Worm (Caenorhabditis elegans) whole organism, L3 larva: ENCODE data around the gene hlh-29.

Source experiments
- aly-2 ChIP-seq: fragments of 150-350 bp; optimal IDR thresholded peaks from 2 replicates; lab custom pipeline; 2014; ENCODE audit warnings: missing biosample characterization, missing genetic modification characterization
- ama-1 ChIP-seq: fragments of 150-350 bp; optimal IDR thresholded peaks from 2 replicates; lab custom pipeline; 2018
- ceh-16 ChIP-seq: sonication (generic microtip); optimal IDR thresholded peaks from 2 replicates; lab custom pipeline; 2017; ENCODE audit warnings: missing biosample characterization, missing genetic modification characterization
- ceh-82 ChIP-seq: fragments of 150-350 bp; optimal IDR thresholded peaks from 2 replicates; lab custom pipeline; 2014; ENCODE audit warnings: missing biosample characterization, missing genetic modification characterization
- ceh-9 ChIP-seq: sonication (generic microtip); optimal IDR thresholded peaks from 2 replicates; lab custom pipeline; 2018; ENCODE audit warnings: missing biosample characterization, missing genetic modification characterization
- daf-12 ChIP-seq: fragments of 150-350 bp; optimal IDR thresholded peaks from 2 replicates; lab custom pipeline; 2014; ENCODE audit warnings: missing biosample characterization, missing genetic modification reagents, missing genetic modification characterization
- egl-27 ChIP-seq: sonication (generic microtip); optimal IDR thresholded peaks from 4 replicates; lab custom pipeline; 2017; ENCODE audit warnings: missing biosample characterization, missing genetic modification reagents, missing genetic modification characterization
- egl-5 ChIP-seq: fragments of 150-350 bp; optimal IDR thresholded peaks from 2 replicates; lab custom pipeline; 2017; ENCODE audit warnings: missing biosample characterization, missing genetic modification reagents, missing genetic modification characterization, inconsistent platforms
- elt-1 ChIP-seq: fragments of 150-350 bp; optimal IDR thresholded peaks from 2 replicates; lab custom pipeline; 2014; ENCODE audit warnings: missing biosample characterization, missing genetic modification characterization
- elt-2 ChIP-seq: sonication (generic microtip); optimal IDR thresholded peaks from 2 replicates; lab custom pipeline; 2016; ENCODE audit warnings: missing genetic modification reagents, mild to moderate bottlenecking, missing genetic modification characterization, missing compliant biosample characterization
- elt-3 ChIP-seq, 3 experiments: fragments of 150-350 bp in 1 of 3; sonication (generic microtip) in 2 of 3; optimal IDR thresholded peaks; 2 replicates in 2 of 3; 4 replicates in 1 of 3; lab custom pipeline; 2014 to 2017; ENCODE audit warnings: missing biosample characterization in 3 of 3, missing genetic modification characterization in 3 of 3
- fos-1 ChIP-seq: fragments of 150-350 bp; optimal IDR thresholded peaks from 2 replicates; lab custom pipeline; 2014; ENCODE audit warnings: missing biosample characterization, missing genetic modification characterization
- jun-1 ChIP-seq: fragments of 150-350 bp; optimal IDR thresholded peaks from 2 replicates; lab custom pipeline; 2014; ENCODE audit warnings: missing biosample characterization, missing genetic modification reagents, missing genetic modification characterization
- lin-15B ChIP-seq: fragments of 150-350 bp; optimal IDR thresholded peaks from 2 replicates; lab custom pipeline; 2014; ENCODE audit warnings: missing biosample characterization, missing genetic modification characterization
- lin-39 ChIP-seq: fragments of 150-350 bp; optimal IDR thresholded peaks from 2 replicates; lab custom pipeline; 2018; ENCODE audit warnings: missing biosample characterization, missing genetic modification reagents, missing genetic modification characterization
- mdl-1 ChIP-seq: fragments of 150-350 bp; optimal IDR thresholded peaks from 2 replicates; lab custom pipeline; 2014; ENCODE audit warnings: missing biosample characterization, missing genetic modification characterization
- mml-1 ChIP-seq: fragments of 150-350 bp; sonication (generic microtip); optimal IDR thresholded peaks from 3 replicates; lab custom pipeline; 2014; ENCODE audit warnings: missing biosample characterization, missing genetic modification characterization
- nfya-1 ChIP-seq: sonication (generic microtip); optimal IDR thresholded peaks from 2 replicates; lab custom pipeline; 2017; ENCODE audit warnings: missing genetic modification characterization, mild to moderate bottlenecking, missing compliant biosample characterization, antibody characterized with exemption, moderate library complexity; ENCODE audit not compliant: insufficient read depth
- nhr-11 ChIP-seq: fragments of 150-350 bp; optimal IDR thresholded peaks from 2 replicates; lab custom pipeline; 2014; ENCODE audit warnings: missing biosample characterization, missing genetic modification characterization
- nhr-12 ChIP-seq: fragments of 150-350 bp; optimal IDR thresholded peaks from 2 replicates; lab custom pipeline; 2014; ENCODE audit warnings: missing biosample characterization, missing genetic modification characterization
- nhr-23 ChIP-seq: fragments of 150-350 bp; optimal IDR thresholded peaks from 2 replicates; lab custom pipeline; 2014; ENCODE audit warnings: missing biosample characterization, missing genetic modification reagents, missing genetic modification characterization
- nhr-25 ChIP-seq: sonication (generic microtip); optimal IDR thresholded peaks from 2 replicates; lab custom pipeline; 2017; ENCODE audit warnings: missing biosample characterization, missing genetic modification characterization
- nhr-28 ChIP-seq: fragments of 150-350 bp; optimal IDR thresholded peaks from 2 replicates; lab custom pipeline; 2014; ENCODE audit warnings: missing biosample characterization, missing genetic modification characterization
- nhr-43 ChIP-seq: sonication (generic microtip); optimal IDR thresholded peaks from 2 replicates; lab custom pipeline; 2016; ENCODE audit warnings: mild to moderate bottlenecking, missing genetic modification characterization, missing compliant biosample characterization; ENCODE audit not compliant: poor library complexity, severe bottlenecking
- nhr-76 ChIP-seq: fragments of 150-350 bp; sonication (generic microtip); optimal IDR thresholded peaks from 5 replicates; lab custom pipeline; 2014; ENCODE audit warnings: missing biosample characterization, missing genetic modification characterization
- pha-4 ChIP-seq: fragments of 150-350 bp; optimal IDR thresholded peaks from 2 replicates; lab custom pipeline; 2014; ENCODE audit warnings: missing biosample characterization, missing genetic modification reagents, missing genetic modification characterization
- pqm-1 ChIP-seq: fragments of 150-350 bp; optimal IDR thresholded peaks from 2 replicates; lab custom pipeline; 2017; ENCODE audit warnings: missing biosample characterization, missing genetic modification characterization, inconsistent platforms
- skn-1 ChIP-seq: fragments of 150-350 bp; optimal IDR thresholded peaks from 2 replicates; lab custom pipeline; 2014; ENCODE audit warnings: missing biosample characterization, missing genetic modification characterization
- tbx-2 ChIP-seq: sonication (generic microtip); optimal IDR thresholded peaks from 2 replicates; lab custom pipeline; 2016; ENCODE audit warnings: mild to moderate bottlenecking, missing genetic modification characterization, missing compliant biosample characterization
- unc-39 ChIP-seq: sonication (generic microtip); optimal IDR thresholded peaks from 4 replicates; lab custom pipeline; 2017; ENCODE audit warnings: missing biosample characterization, missing genetic modification characterization
- unc-62 ChIP-seq: fragments of 150-350 bp; sonication (generic microtip); optimal IDR thresholded peaks from 4 replicates; lab custom pipeline; 2014; ENCODE audit warnings: missing biosample characterization, missing genetic modification reagents, missing genetic modification characterization
- ztf-11 ChIP-seq: fragments of 150-350 bp; optimal IDR thresholded peaks from 2 replicates; lab custom pipeline; 2014; ENCODE audit warnings: missing biosample characterization, missing genetic modification characterization

Gene hlh-29

DNA sequence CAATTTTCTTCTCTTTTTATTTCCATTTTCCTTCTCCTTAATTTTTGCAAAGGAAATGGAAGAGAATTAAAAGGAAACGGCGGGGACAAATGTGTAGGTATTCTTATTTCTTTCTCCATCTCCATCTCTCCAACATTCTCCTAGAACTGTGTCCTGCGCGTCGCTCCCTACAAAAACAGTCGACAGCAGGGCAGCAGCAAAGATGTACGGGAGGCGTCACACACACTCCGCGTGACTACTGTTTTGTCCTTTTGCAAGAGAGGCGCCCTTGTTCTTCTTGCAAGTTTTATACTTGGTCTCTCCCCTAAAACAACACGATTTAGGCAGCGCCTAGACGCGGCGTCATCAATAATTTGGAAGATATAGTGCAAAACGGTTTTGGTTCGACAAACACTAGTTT, 8.5 kb downstream of the hlh-29 start:
- TF ChIP-seq mdl-1 (tag; lab: Kevin White, UChicago) (no peak), nhr-11 (tag; lab: Kevin White, UChicago) (no peak), nhr-43 (peak; percentile 73), nhr-76 (tag; lab: Kevin White, UChicago) (no peak), ceh-16 (tag; lab: Kevin White, UChicago) (no peak), pqm-1 (tag; lab: Kevin White, UChicago) (no peak), ama-1 (no peak), fos-1 (no peak), daf-12 (tag; lab: Kevin White, UChicago) (no peak), egl-5 (tag; lab: Kevin White, UChicago) (no peak), nhr-25 (tag; lab: Kevin White, UChicago) (peak; percentile 73), nhr-23 (peak; percentile 70), elt-3 (tag; optimal IDR thresholded peaks at IDR 0.05; lab: Kevin White, UChicago) (no peak)

DNA sequence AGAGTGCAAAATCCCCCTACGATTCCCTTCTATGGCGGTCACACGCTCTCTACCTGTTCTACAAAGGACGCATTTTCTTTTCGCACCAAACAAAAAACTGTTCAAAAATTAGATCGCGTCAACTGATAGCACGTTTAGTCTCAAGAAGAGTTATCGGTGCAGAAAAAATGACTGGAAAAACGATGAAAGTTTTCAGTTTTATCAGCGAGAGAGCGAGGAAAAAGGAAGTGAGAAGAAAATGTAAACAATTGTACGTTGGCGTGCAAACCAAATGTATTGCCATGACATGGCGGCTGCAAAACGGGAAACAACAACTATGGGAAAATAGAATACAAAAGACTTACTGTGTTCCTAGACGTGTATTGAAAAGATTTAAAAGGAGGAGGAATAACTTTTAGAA, 10.9 kb downstream of the hlh-29 start:
- peak; percentile 54 for TF ChIP-seq elt-2 (tag; lab: Kevin White, UChicago)
- no peak for TF ChIP-seq ceh-9 (tag; lab: Kevin White, UChicago)
- peak; percentile 29 for TF ChIP-seq pha-4 (tag; lab: Kevin White, UChicago)
- TF ChIP-seq nhr-12 = no peak
- no peak for TF ChIP-seq elt-3 (tag; optimal IDR thresholded peaks at IDR 0.05; lab: Kevin White, UChicago)

DNA sequence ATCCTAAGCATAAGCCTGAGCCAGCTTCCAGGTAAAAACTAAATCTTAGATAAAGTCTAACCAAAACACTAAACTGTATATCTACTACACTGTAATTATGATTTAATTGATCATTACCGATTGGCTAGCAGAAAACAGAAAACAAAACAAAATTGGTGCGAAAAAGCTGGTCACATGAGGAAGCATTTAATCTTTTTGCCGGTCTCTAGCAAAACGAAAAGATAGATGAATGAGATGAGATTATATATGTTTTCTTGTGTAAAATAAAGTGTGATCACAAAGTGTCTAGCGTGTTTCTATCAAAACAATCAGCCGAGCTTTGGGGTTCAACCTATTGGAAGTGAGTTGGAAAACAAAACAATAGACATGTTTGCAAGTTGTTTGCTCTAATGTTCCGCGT, 13.6 kb downstream of the hlh-29 start:
- TF ChIP-seq lin-39 (peak; percentile 30), elt-1 (tag; lab: Kevin White, UChicago) (peak; percentile 87), egl-27 (tag; lab: Kevin White, UChicago) (no peak), unc-62 (GFP tag; lab: Kevin White, UChicago) (no peak)

DNA sequence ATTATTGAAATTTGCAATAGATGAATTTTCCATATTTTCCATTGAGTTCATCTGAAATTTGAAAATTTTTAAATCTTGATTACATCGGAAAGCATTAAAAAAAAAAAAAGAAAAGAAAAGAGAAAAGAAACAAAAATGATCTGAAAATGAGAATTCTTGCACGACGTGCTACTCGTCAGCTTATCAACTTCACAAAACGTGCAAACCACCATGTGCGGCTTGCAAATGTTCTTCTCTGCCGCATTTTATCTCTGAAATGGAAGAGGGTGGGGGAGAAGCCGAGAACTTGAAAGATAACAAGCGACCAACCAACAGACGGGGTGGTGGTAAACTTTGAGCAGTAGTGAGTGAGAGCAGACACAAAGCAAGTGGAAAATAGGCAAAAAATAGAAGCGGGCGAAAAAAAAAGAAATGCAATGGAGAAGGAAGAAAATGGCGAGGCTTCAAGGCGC, 14.4 kb downstream of the hlh-29 start, which contains the start of gene F31A3.3:
F31A3.3 (minus strand) TSS at position 51 of the 452 bp plus-strand sequence.
- TF ChIP-seq ztf-11 (tag; lab: Kevin White, UChicago) (no peak), pha-4 (tag; lab: Kevin White, UChicago) (peak; percentile 28), fos-1 (no peak), elt-1 (tag; lab: Kevin White, UChicago) (no peak), aly-2 (tag; lab: Kevin White, UChicago) (no peak), nhr-76 (tag; lab: Kevin White, UChicago) (no peak), lin-15B (tag; lab: Kevin White, UChicago) (no peak), nfya-1 (peak; percentile 7), unc-39 (tag; lab: Kevin White, UChicago) (no peak), jun-1 (no peak), nhr-28 (tag; lab: Kevin White, UChicago) (no peak), mml-1 (tag; lab: Kevin White, UChicago) (no peak), pqm-1 (tag; lab: Kevin White, UChicago) (peak; percentile 28), elt-2 (tag; lab: Kevin White, UChicago) (peak; percentile 66)
- TF ChIP-seq, all 47 proteins: peak for 4

DNA sequence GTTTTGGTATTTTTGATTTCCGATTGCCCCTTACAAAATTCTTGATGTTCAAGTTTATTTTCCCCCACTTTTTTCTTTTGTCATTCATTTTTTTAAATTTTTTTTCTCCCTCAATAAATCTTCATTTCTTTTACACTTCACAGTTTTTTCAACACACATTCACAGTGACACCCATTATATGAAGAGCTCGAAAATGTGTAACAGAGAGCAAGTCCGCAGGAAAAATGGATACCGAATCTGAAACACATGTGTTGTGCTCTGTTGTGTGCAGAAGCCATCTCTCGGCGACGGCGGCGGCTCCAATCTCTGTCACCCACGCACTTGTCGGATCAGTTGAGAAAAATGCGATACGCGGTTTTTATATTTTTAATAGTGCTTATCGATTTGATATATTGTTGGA, 20.4 kb downstream of the hlh-29 start, which contains the start of gene sup-10:
sup-10 (plus strand) TSS at position 277 of the 400 bp plus-strand sequence.
- TF ChIP-seq skn-1 (tag; lab: Kevin White, UChicago) (no peak), nfya-1 (peak; percentile 1)

DNA sequence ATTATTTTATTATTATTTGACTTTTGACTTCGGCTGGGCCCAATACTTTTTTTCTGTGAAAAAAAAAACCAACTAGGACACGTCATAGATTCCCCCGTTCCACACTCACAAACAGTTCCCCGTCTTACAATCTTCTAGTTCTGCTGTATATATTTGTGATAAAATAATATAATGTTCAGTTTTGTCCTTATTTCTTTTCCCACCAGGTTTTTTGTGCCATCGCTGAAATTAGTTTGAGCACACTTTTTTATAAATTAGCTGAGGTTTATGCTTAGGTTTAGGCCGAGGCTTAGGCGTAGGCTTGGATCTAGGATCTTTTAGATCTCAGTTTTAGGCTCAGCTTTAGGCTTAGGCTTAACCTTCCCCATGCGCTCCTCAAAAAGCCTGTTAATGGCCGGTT, 21.1 kb downstream of the hlh-29 start:
- TF ChIP-seq egl-5 (tag; lab: Kevin White, UChicago) (no peak), nhr-11 (tag; lab: Kevin White, UChicago) (no peak), unc-62 (GFP tag; lab: Kevin White, UChicago) (no peak)

ce11 chrX:17521425-17521824, 27.0 kb downstream of the hlh-29 start:
- TF ChIP-seq elt-2 (tag; lab: Kevin White, UChicago) (no peak), lin-15B (tag; lab: Kevin White, UChicago) (no peak), nhr-28 (tag; lab: Kevin White, UChicago) (no peak), unc-39 (tag; lab: Kevin White, UChicago) (no peak), ceh-82 (tag; lab: Kevin White, UChicago) (no peak), tbx-2 (tag; lab: Kevin White, UChicago) (no peak), nfya-1 (no peak)
